Worm (Caenorhabditis elegans): ENCODE results near the gene mcm-5.

DNA sequence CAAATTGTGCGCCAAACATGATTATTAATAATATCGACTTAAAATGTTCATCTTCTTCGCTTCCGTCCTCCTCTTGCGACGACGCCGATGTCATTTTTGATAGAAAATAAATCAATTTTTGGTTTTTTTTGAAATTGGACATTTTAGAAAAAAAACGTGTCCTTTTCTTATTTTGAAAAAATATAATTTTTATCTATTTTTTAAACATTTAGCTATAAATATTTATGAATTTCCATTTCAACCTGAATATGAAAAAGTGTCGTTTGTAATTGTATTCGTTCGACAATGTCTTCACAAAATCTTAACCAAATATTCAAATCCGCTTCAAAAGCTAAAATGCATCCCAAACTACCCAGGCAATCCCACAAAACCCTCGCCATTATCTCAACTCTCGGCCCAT lies 3.7 kb downstream of the mcm-5 start, which contains the start of gene R10E4.3:
- TF ChIP-seq ceh-82 (tag; optimal IDR thresholded peaks at IDR 0.05) = no peak
- TF ChIP-seq ztf-4 (tag; optimal IDR thresholded peaks at IDR 0.05) = no peak
